Fruit fly (Drosophila melanogaster): ENCODE results near the gene Ube4B.

dm6 chr2L:13035687-13036185 is 16.5 kb upstream of the Ube4B start:
- no peak for TF ChIP-seq CTCF (optimal IDR thresholded peaks at IDR 0.05)
- TF ChIP-seq CG8478 (optimal IDR thresholded peaks at IDR 0.05): no peak

Data from S2 (cell line).